Worm (Caenorhabditis elegans) whole organism, mixed stage, embryonic: ENCODE measurements around the gene sre-4.

ENCODE experiments used
- bed-3 ChIP-seq: fragments of 200-800 bp; sonication (Bioruptor generic); optimal IDR thresholded peaks from 3 replicates; lab custom pipeline; 2018; ENCODE audit warnings: mild to moderate bottlenecking, missing genetic modification characterization, moderate library complexity, missing compliant biosample characterization
- blmp-1 ChIP-seq: fragments of 150-350 bp; optimal IDR thresholded peaks from 2 replicates; lab custom pipeline; 2014; ENCODE audit warnings: missing biosample characterization, missing genetic modification characterization
- ceh-39 ChIP-seq: fragments of 150-350 bp; optimal IDR thresholded peaks from 2 replicates; lab custom pipeline; 2014; ENCODE audit warnings: missing biosample characterization, missing genetic modification characterization
- ceh-43 ChIP-seq: fragments of 200-800 bp; sonication (Bioruptor generic); optimal IDR thresholded peaks from 2 replicates; lab custom pipeline; 2018; ENCODE audit warnings: mild to moderate bottlenecking, missing genetic modification characterization, moderate library complexity, missing compliant biosample characterization
- nhr-237 ChIP-seq: fragments of 150-350 bp; optimal IDR thresholded peaks from 2 replicates; lab custom pipeline; 2014; ENCODE audit warnings: missing biosample characterization, missing genetic modification characterization
- nhr-28 ChIP-seq: fragments of 150-350 bp; optimal IDR thresholded peaks from 2 replicates; lab custom pipeline; 2014; ENCODE audit warnings: missing biosample characterization, missing genetic modification characterization
- snpc-4 ChIP-seq: fragments of 150-350 bp; optimal IDR thresholded peaks from 2 replicates; lab custom pipeline; 2014; ENCODE audit warnings: missing biosample characterization, missing genetic modification characterization
- sptf-1 ChIP-seq: sonication (generic microtip); optimal IDR thresholded peaks from 2 replicates; lab custom pipeline; 2017; ENCODE audit warnings: mild to moderate bottlenecking, missing genetic modification characterization, moderate library complexity, missing compliant biosample characterization
- unc-62 ChIP-seq: fragments of 150-350 bp; optimal IDR thresholded peaks from 2 replicates; lab custom pipeline; 2014; ENCODE audit warnings: missing biosample characterization, missing genetic modification reagents, missing genetic modification characterization
- zip-8 ChIP-seq: fragments of 150-350 bp; optimal IDR thresholded peaks from 2 replicates; lab custom pipeline; 2014; ENCODE audit warnings: missing biosample characterization, missing genetic modification characterization

DNA sequence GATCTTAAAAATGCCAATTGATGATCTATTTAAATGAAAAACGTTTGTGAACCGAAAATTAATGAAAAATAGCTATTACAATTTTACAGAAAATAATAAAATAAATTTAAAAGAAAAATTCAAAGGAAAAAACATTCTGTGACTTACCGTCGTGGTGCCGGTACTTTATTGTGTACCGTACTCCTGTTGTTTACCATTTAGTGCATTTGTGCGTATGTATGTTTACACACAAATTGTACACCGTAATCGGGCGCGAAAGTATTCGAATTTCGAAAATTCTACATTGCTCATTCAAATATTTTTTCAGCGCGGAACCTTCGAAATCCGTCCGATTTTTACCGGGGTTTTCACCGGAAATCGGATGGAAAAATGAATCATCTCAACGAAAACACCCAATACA is 6.6 kb downstream of the sre-4 start, which contains the start of gene T13F2.6:
- TF ChIP-seq nhr-28 (tag; lab: Kevin White, UChicago) (no peak), nhr-237 (tag; lab: Kevin White, UChicago) (no peak), snpc-4 (tag; lab: Kevin White, UChicago) (no peak), bed-3 (no peak), sptf-1 (no peak), ceh-43 (GFP tag; lab: Kevin White, UChicago) (no peak), ceh-39 (no peak), zip-8 (no peak), blmp-1 (tag; lab: Kevin White, UChicago) (no peak), unc-62 (GFP tag; lab: Kevin White, UChicago) (no peak)
